Fruit fly (Drosophila melanogaster) whole organism, embryonic: ENCODE results near the gene blot.

Source experiments
- Abd-B ChIP-seq: fragments of 200-800 bp; sonication (Bioruptor generic); optimal IDR thresholded peaks from 2 replicates; lab custom pipeline; 2018; ENCODE audit warnings: missing biosample characterization, mild to moderate bottlenecking, missing genetic modification characterization, moderate library complexity
- Asciz ChIP-seq: fragments of 200-800 bp; sonication (Bioruptor generic); optimal IDR thresholded peaks from 2 replicates; lab custom pipeline; 2017; ENCODE audit warnings: missing biosample characterization, mild to moderate bottlenecking, missing genetic modification characterization, missing genetic modification reagents
- Awh ChIP-seq: fragments of 200-800 bp; sonication (Bioruptor generic); IDR thresholded peaks from 2 replicates; pipeline ENCODE4, ENCODE4 v1.3.6; 2022; ENCODE audit warnings: missing biosample characterization, missing genetic modification characterization
- Bteb2 ChIP-seq: fragments of 200-800 bp; sonication (Bioruptor generic); optimal IDR thresholded peaks from 2 replicates; lab custom pipeline; 2016; ENCODE audit warnings: missing biosample characterization, missing genetic modification characterization
- CG10209 ChIP-seq: fragments of 200-800 bp; sonication (Bioruptor generic); optimal IDR thresholded peaks from 3 replicates; lab custom pipeline; 2017; ENCODE audit warnings: missing biosample characterization, mild to moderate bottlenecking, missing genetic modification characterization, missing genetic modification reagents
- CG11093 ChIP-seq: fragments of 200-800 bp; sonication (Bioruptor generic); IDR thresholded peaks from 3 replicates; pipeline ENCODE4 v1.3.6; 2022; ENCODE audit warnings: missing biosample characterization, missing genetic modification characterization
- CG11398 ChIP-seq: fragments of 200-800 bp; sonication (Bioruptor generic); optimal IDR thresholded peaks from 2 replicates; lab custom pipeline; 2016; ENCODE audit warnings: missing biosample characterization, missing genetic modification characterization
- CG13123 ChIP-seq: fragments of 200-800 bp; sonication (Bioruptor generic); optimal IDR thresholded peaks from 2 replicates; lab custom pipeline; 2016; ENCODE audit warnings: missing biosample characterization, missing genetic modification characterization
- CG14965 ChIP-seq: fragments of 200-800 bp; sonication (Bioruptor generic); optimal IDR thresholded peaks from 2 replicates; lab custom pipeline; 2016; ENCODE audit warnings: missing biosample characterization, missing genetic modification characterization, borderline replicate concordance
- CG15479 ChIP-seq: fragments of 200-800 bp; sonication (Bioruptor generic); optimal IDR thresholded peaks from 3 replicates; lab custom pipeline; 2019; ENCODE audit warnings: missing biosample characterization, mild to moderate bottlenecking, missing genetic modification characterization, moderate library complexity
- CG16813 ChIP-seq: fragments of 200-800 bp; sonication (Bioruptor generic); IDR thresholded peaks from 3 replicates; pipeline ENCODE4 v1.3.6; 2022; ENCODE audit warnings: missing biosample characterization, missing genetic modification characterization; ENCODE audit not compliant: partially characterized antibody
- CG2199 ChIP-seq: fragments of 200-800 bp; sonication (Bioruptor generic); IDR thresholded peaks from 3 replicates; pipeline ENCODE4 v1.3.6; 2022; ENCODE audit warnings: missing biosample characterization, missing genetic modification characterization
- CG2678 ChIP-seq: fragments of 200-800 bp; sonication (Bioruptor generic); optimal IDR thresholded peaks from 3 replicates; lab custom pipeline; 2019; ENCODE audit warnings: missing biosample characterization, mild to moderate bottlenecking, missing genetic modification characterization, moderate library complexity
- CG4328 ChIP-seq: fragments of 200-800 bp; sonication (Bioruptor generic); optimal IDR thresholded peaks from 3 replicates; lab custom pipeline; 2017; ENCODE audit warnings: missing biosample characterization, missing genetic modification reagents, missing genetic modification characterization
- CG5180 ChIP-seq: fragments of 200-800 bp; sonication (Bioruptor generic); optimal IDR thresholded peaks from 3 replicates; lab custom pipeline; 2017; ENCODE audit warnings: missing biosample characterization, missing genetic modification characterization, mild to moderate bottlenecking, moderate library complexity, missing genetic modification reagents
- CG6689 ChIP-seq: fragments of 200-800 bp; sonication (Bioruptor generic); IDR thresholded peaks from 2 replicates; pipeline ENCODE4 v1.3.6; 2022; ENCODE audit warnings: missing biosample characterization, missing genetic modification characterization
- CG6765 ChIP-seq: fragments of 200-800 bp; sonication (Bioruptor generic); optimal IDR thresholded peaks from 3 replicates; lab custom pipeline; 2017; ENCODE audit warnings: missing biosample characterization, mild to moderate bottlenecking, missing genetic modification characterization
- CG6813 ChIP-seq: fragments of 200-800 bp; sonication (Bioruptor generic); optimal IDR thresholded peaks from 2 replicates; lab custom pipeline; 2017; ENCODE audit warnings: missing biosample characterization, missing genetic modification characterization, mild to moderate bottlenecking, moderate library complexity, missing genetic modification reagents
- CG7372 ChIP-seq: fragments of 200-800 bp; sonication (Bioruptor generic); IDR thresholded peaks from 2 replicates; pipeline ENCODE4 v1.3.6; 2022; ENCODE audit warnings: missing biosample characterization, missing genetic modification characterization
- CG9817 ChIP-seq: fragments of 200-800 bp; sonication (Bioruptor generic); optimal IDR thresholded peaks from 2 replicates; lab custom pipeline; 2018; ENCODE audit warnings: missing biosample characterization, mild to moderate bottlenecking, missing genetic modification characterization, moderate library complexity
- CHES-1-like ChIP-seq: fragments of 200-800 bp; sonication (Bioruptor generic); optimal IDR thresholded peaks from 2 replicates; lab custom pipeline; 2016; ENCODE audit warnings: missing biosample characterization, missing genetic modification characterization
- Dad ChIP-seq: fragments of 200-800 bp; sonication (Bioruptor generic); optimal IDR thresholded peaks from 3 replicates; lab custom pipeline; 2016; ENCODE audit warnings: missing biosample characterization, missing genetic modification characterization
- Drgx ChIP-seq: fragments of 200-800 bp; sonication (Bioruptor generic); IDR thresholded peaks from 2 replicates; pipeline ENCODE4 v1.3.6; 2022; ENCODE audit warnings: missing biosample characterization, missing genetic modification characterization
- Gsc ChIP-seq: fragments of 200-800 bp; sonication (Bioruptor generic); IDR thresholded peaks from 2 replicates; pipeline ENCODE4 v1.3.6; 2022; ENCODE audit warnings: missing biosample characterization, missing genetic modification characterization
- HmgZ ChIP-seq: fragments of 200-800 bp; sonication (Bioruptor generic); optimal IDR thresholded peaks from 2 replicates; lab custom pipeline; 2018; ENCODE audit warnings: missing biosample characterization, mild to moderate bottlenecking, missing genetic modification characterization
- Lhr ChIP-seq: fragments of 200-800 bp; sonication (Bioruptor generic); optimal IDR thresholded peaks from 3 replicates; lab custom pipeline; 2017; ENCODE audit warnings: mild to moderate bottlenecking, missing biosample characterization, missing genetic modification reagents, missing genetic modification characterization
- Oli ChIP-seq: fragments of 200-800 bp; sonication (Bioruptor generic); optimal IDR thresholded peaks from 2 replicates; lab custom pipeline; 2018; ENCODE audit warnings: missing biosample characterization, mild to moderate bottlenecking, missing genetic modification characterization, moderate library complexity
- Opbp ChIP-seq: fragments of 200-800 bp; sonication (Bioruptor generic); IDR thresholded peaks from 3 replicates; pipeline ENCODE4 v1.3.6; 2022; ENCODE audit warnings: missing biosample characterization, missing genetic modification characterization; ENCODE audit not compliant: partially characterized antibody
- Ptx1 ChIP-seq: fragments of 200-800 bp; sonication (Bioruptor generic); IDR thresholded peaks from 2 replicates; pipeline ENCODE4 v1.3.6; 2022; ENCODE audit warnings: missing biosample characterization, missing genetic modification characterization
- Sox100B ChIP-seq: fragments of 200-800 bp; sonication (Bioruptor generic); optimal IDR thresholded peaks from 3 replicates; lab custom pipeline; 2018; ENCODE audit warnings: missing biosample characterization, mild to moderate bottlenecking, missing genetic modification characterization
- Sry-δ ChIP-seq: fragments of 200-800 bp; sonication (Bioruptor generic); optimal IDR thresholded peaks from 2 replicates; lab custom pipeline; 2016; ENCODE audit warnings: missing biosample characterization, missing genetic modification characterization
- TFAM ChIP-seq: fragments of 200-800 bp; sonication (Bioruptor generic); optimal IDR thresholded peaks from 2 replicates; lab custom pipeline; 2017; ENCODE audit warnings: missing biosample characterization, missing genetic modification characterization, inconsistent platforms
- btn ChIP-seq: fragments of 200-800 bp; sonication (Bioruptor generic); optimal IDR thresholded peaks from 2 replicates; lab custom pipeline; 2016; ENCODE audit warnings: missing biosample characterization, missing genetic modification characterization
- crp ChIP-seq, 2 experiments: fragments of 200-800 bp; sonication (Bioruptor generic); optimal IDR thresholded peaks; 2 replicates in 1 of 2; 3 replicates in 1 of 2; lab custom pipeline; 2017; ENCODE audit warnings: missing biosample characterization in 2 of 2, missing genetic modification characterization in 2 of 2, mild to moderate bottlenecking in 1 of 2, moderate library complexity in 1 of 2
- dysf ChIP-seq: fragments of 200-800 bp; sonication (Bioruptor generic); IDR thresholded peaks from 3 replicates; pipeline ENCODE4 v1.3.6; 2022; ENCODE audit warnings: missing biosample characterization, missing genetic modification characterization
- esg ChIP-seq: fragments of 200-800 bp; sonication (Bioruptor generic); conservative IDR thresholded peaks from 2 replicates; pipeline ENCODE4 v1.3.6; 2022; ENCODE audit warnings: missing biosample characterization, missing genetic modification characterization
- fd64A ChIP-seq: fragments of 200-800 bp; sonication (Bioruptor generic); optimal IDR thresholded peaks from 3 replicates; lab custom pipeline; 2018; ENCODE audit warnings: missing biosample characterization, mild to moderate bottlenecking, missing genetic modification characterization
- knrl ChIP-seq: fragments of 200-800 bp; sonication (Bioruptor generic); IDR thresholded peaks from 3 replicates; pipeline ENCODE4 v1.3.6; 2022; ENCODE audit warnings: missing biosample characterization, missing genetic modification characterization; ENCODE audit not compliant: partially characterized antibody
- lbe ChIP-seq: fragments of 200-800 bp; sonication (Bioruptor generic); optimal IDR thresholded peaks from 2 replicates; lab custom pipeline; 2016; ENCODE audit warnings: missing biosample characterization, mild to moderate bottlenecking, missing genetic modification characterization
- nmo ChIP-seq: fragments of 200-800 bp; sonication (Bioruptor generic); optimal IDR thresholded peaks from 2 replicates; lab custom pipeline; 2018; ENCODE audit warnings: missing biosample characterization, mild to moderate bottlenecking, missing genetic modification characterization, moderate library complexity
- org-1 ChIP-seq: fragments of 200-800 bp; sonication (Bioruptor generic); optimal IDR thresholded peaks from 2 replicates; lab custom pipeline; 2017; ENCODE audit warnings: missing biosample characterization, missing genetic modification characterization
- pros ChIP-seq: fragments of 200-800 bp; sonication (Bioruptor generic); optimal IDR thresholded peaks from 3 replicates; lab custom pipeline; 2019; ENCODE audit warnings: missing biosample characterization, mild to moderate bottlenecking, missing genetic modification characterization, moderate library complexity
- rib ChIP-seq: fragments of 200-800 bp; sonication (Bioruptor generic); IDR thresholded peaks from 2 replicates; pipeline ENCODE4 v1.3.6; 2022; ENCODE audit warnings: missing biosample characterization, missing genetic modification characterization
- scrt ChIP-seq: fragments of 200-800 bp; sonication (Bioruptor generic); optimal IDR thresholded peaks from 2 replicates; lab custom pipeline; 2018; ENCODE audit warnings: missing biosample characterization, mild to moderate bottlenecking, missing genetic modification characterization, moderate library complexity
- so ChIP-seq: fragments of 200-800 bp; sonication (Bioruptor generic); IDR thresholded peaks from 3 replicates; pipeline ENCODE4 v1.3.6; 2022; ENCODE audit warnings: missing biosample characterization, missing genetic modification characterization
- sr ChIP-seq: fragments of 200-800 bp; sonication (Bioruptor generic); IDR thresholded peaks from 3 replicates; pipeline ENCODE4 v1.3.6; 2022; ENCODE audit warnings: missing biosample characterization, missing genetic modification characterization
- tio ChIP-seq: fragments of 200-800 bp; sonication (Bioruptor generic); optimal IDR thresholded peaks from 2 replicates; lab custom pipeline; 2017; ENCODE audit warnings: missing biosample characterization, missing genetic modification characterization, inconsistent platforms
- tx ChIP-seq: fragments of 200-800 bp; sonication (Bioruptor generic); optimal IDR thresholded peaks from 2 replicates; lab custom pipeline; 2016; ENCODE audit warnings: missing biosample characterization, missing genetic modification characterization
- zfh1 ChIP-seq: fragments of 200-800 bp; sonication (Bioruptor generic); IDR thresholded peaks from 3 replicates; pipeline ENCODE4 v1.3.6; 2022; ENCODE audit warnings: missing biosample characterization, missing genetic modification characterization

Gene blot

DNA sequence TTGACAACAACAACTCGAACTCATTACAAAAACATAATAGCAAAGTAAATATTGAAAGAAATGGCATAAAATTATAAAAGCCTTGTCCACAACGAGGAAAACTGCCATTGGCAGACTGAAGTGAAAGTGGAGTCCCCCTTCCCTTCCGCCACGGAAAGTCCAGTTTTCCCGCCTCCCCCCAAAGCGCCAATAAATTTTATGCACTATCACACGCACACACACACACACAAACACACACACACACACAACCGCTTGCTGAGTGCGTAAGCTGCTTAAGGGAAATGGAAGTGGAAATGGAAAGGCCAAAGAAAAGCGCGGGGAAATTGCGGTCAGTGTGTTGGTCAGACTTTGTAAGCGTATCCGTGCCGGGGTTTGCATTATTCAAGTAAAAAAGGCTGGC is 41.2 kb upstream of the blot start (continued):
- TF ChIP-seq CG6689 (no peak), CG5180 (GFP tag; lab: Kevin White, UChicago) (no peak), Opbp (GFP tag; lab: Robert Waterston, UW) (no peak), CG15479 (GFP tag; lab: Kevin White, UChicago) (no peak), lbe (GFP tag; lab: Kevin White, UChicago) (no peak), zfh1 (GFP tag; lab: Robert Waterston, UW) (no peak), CG4328 (GFP tag; lab: Kevin White, UChicago) (no peak), CHES-1-like (GFP tag; lab: Kevin White, UChicago) (no peak), Oli (no peak)

DNA sequence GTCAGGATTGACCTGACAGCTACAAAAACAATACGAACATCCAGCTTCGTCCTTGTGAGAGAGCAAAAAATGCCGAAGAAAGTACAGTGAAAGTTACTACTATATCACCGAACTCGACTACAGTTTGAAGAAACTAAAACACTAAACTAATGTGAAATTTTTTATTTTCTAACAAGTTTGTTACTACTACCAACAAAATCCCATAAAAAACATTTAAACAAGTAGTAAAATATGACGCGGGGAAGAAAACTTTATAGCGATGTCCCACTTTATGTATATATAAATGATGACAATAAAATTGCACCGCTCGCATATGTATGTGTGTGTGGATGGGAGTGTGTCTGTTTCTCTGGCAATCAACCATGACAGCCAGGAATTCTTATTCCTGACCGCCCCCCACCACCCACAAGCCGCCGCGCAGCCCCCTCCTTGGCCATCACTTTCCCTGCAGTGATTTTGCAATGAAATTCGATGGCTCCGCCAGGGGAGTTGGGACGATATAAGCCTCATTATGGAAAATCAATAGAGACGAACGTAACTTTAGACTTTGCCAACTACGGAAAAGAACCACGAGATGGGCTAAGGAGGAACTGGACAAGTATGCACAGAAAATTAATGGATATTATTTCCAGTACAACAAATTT is 40.2 kb upstream of the blot start:
- no peak for TF ChIP-seq CG16813 (GFP tag; lab: Robert Waterston, UW)
- TF ChIP-seq knrl (GFP tag; lab: Robert Waterston, UW), result no peak
- TF ChIP-seq Sry-δ (GFP tag; lab: Kevin White, UChicago), result no peak
- TF ChIP-seq esg (GFP tag; lab: Robert Waterston, UW), result no peak
- no peak for TF ChIP-seq CG11093 (GFP tag; lab: Robert Waterston, UW)
- TF ChIP-seq scrt (GFP tag; lab: Kevin White, UChicago), result no peak
- no peak for TF ChIP-seq CG4328 (GFP tag; lab: Kevin White, UChicago)
- TF ChIP-seq HmgZ, result no peak
- TF ChIP-seq org-1, result no peak
- no peak for TF ChIP-seq rib
- no peak for TF ChIP-seq crp (GFP tag; optimal IDR thresholded peaks at IDR 0.05; lab: Kevin White, UChicago)
- TF ChIP-seq pros (GFP tag; lab: Kevin White, UChicago), result no peak
- TF ChIP-seq sr, result no peak
- TF ChIP-seq CG10209 (GFP tag; lab: Kevin White, UChicago), result no peak
- no peak for TF ChIP-seq TFAM (GFP tag; lab: Kevin White, UChicago)
- TF ChIP-seq Awh (GFP tag; lab: Robert Waterston, UW), result no peak
- TF ChIP-seq Gsc, result no peak
- no peak for TF ChIP-seq nmo
- TF ChIP-seq CG2678 (tag; lab: Kevin White, UChicago), result no peak
- no peak for TF ChIP-seq btn (GFP tag; lab: Kevin White, UChicago)
- TF ChIP-seq CG6813, result no peak
- TF ChIP-seq fd64A (GFP tag; lab: Kevin White, UChicago), result no peak
- no peak for TF ChIP-seq tio
- no peak for TF ChIP-seq Abd-B
- TF ChIP-seq Drgx (GFP tag; lab: Robert Waterston, UW), result no peak
- peak; percentile 57; the same call in 1 of the 2 replicates for TF ChIP-seq Ptx1
- TF ChIP-seq Sox100B, result no peak
- no peak for TF ChIP-seq Dad (GFP tag; lab: Kevin White, UChicago)
- no peak for TF ChIP-seq CG11398 (GFP tag; lab: Kevin White, UChicago)
- TF ChIP-seq Lhr (GFP tag; lab: Kevin White, UChicago), result no peak
- TF ChIP-seq CG6765 (GFP tag; lab: Kevin White, UChicago), result no peak
- TF ChIP-seq tx (GFP tag; lab: Kevin White, UChicago), result no peak
- TF ChIP-seq dysf, result peak; percentile 57; the same call in 1 of the 3 replicates
- TF ChIP-seq so (GFP tag; lab: Robert Waterston, UW), result no peak
- TF ChIP-seq CG7372 (GFP tag; lab: Robert Waterston, UW), result no peak
- no peak for TF ChIP-seq CG2199 (GFP tag; lab: Robert Waterston, UW)
- no peak for TF ChIP-seq Asciz (GFP tag; lab: Kevin White, UChicago)
- TF ChIP-seq CG13123 (GFP tag; lab: Kevin White, UChicago), result no peak
- TF ChIP-seq CG14965, result no peak
- no peak for TF ChIP-seq CG9817 (tag; lab: Kevin White, UChicago)
- no peak for TF ChIP-seq Bteb2 (GFP tag; lab: Kevin White, UChicago)
